Worm (Caenorhabditis elegans) whole organism, L2 larva: ENCODE results near the gene srv-9.
A peak's percentile ranks its signal among the peaks of the same experiment; 100 is the strongest.

Experiments used
- C34F6.9 ChIP-seq: fragments of 150-350 bp; optimal IDR thresholded peaks from 2 replicates; lab custom pipeline; 2014; ENCODE audit warnings: missing biosample characterization, missing genetic modification characterization
- R02D3.7 ChIP-seq: fragments of 150-350 bp; optimal IDR thresholded peaks from 2 replicates; lab custom pipeline; 2014; ENCODE audit warnings: missing biosample characterization, missing genetic modification characterization
- ama-1 ChIP-seq: fragments of 150-350 bp; optimal IDR thresholded peaks from 2 replicates; lab custom pipeline; 2018; ENCODE audit warnings: inconsistent platforms
- blmp-1 ChIP-seq: sonication (generic microtip); optimal IDR thresholded peaks from 2 replicates; lab custom pipeline; 2017; ENCODE audit warnings: missing genetic modification characterization, mild to moderate bottlenecking, missing compliant biosample characterization, antibody characterized with exemption, moderate library complexity; ENCODE audit not compliant: insufficient read depth
- ceh-82 ChIP-seq: fragments of 150-350 bp; optimal IDR thresholded peaks from 2 replicates; lab custom pipeline; 2014; ENCODE audit warnings: missing biosample characterization, missing genetic modification characterization
- crh-2 ChIP-seq: sonication (generic microtip); optimal IDR thresholded peaks from 2 replicates; lab custom pipeline; 2017; ENCODE audit warnings: missing biosample characterization, missing genetic modification characterization
- dmd-4 ChIP-seq: sonication (generic microtip); optimal IDR thresholded peaks from 2 replicates; lab custom pipeline; 2017; ENCODE audit warnings: missing biosample characterization, missing genetic modification characterization
- elt-3 ChIP-seq: sonication (generic microtip); optimal IDR thresholded peaks from 2 replicates; lab custom pipeline; 2017; ENCODE audit warnings: missing biosample characterization, missing genetic modification characterization
- fos-1 ChIP-seq: fragments of 150-350 bp; optimal IDR thresholded peaks from 2 replicates; lab custom pipeline; 2014; ENCODE audit warnings: missing biosample characterization, missing genetic modification characterization
- gmeb-1 ChIP-seq: fragments of 150-350 bp; optimal IDR thresholded peaks from 2 replicates; lab custom pipeline; 2014; ENCODE audit warnings: missing biosample characterization, missing genetic modification characterization
- lin-13 ChIP-seq: fragments of 150-350 bp; optimal IDR thresholded peaks from 2 replicates; lab custom pipeline; 2014; ENCODE audit warnings: missing biosample characterization, missing genetic modification reagents, missing genetic modification characterization
- lin-39 ChIP-seq: fragments of 150-350 bp; optimal IDR thresholded peaks from 2 replicates; lab custom pipeline; 2014; ENCODE audit warnings: missing biosample characterization, missing genetic modification reagents, missing genetic modification characterization
- lsy-2 ChIP-seq, 2 experiments: fragments of 150-350 bp in 1 of 2; sonication (generic microtip) in 1 of 2; optimal IDR thresholded peaks; 2 replicates each; lab custom pipeline; 2014 to 2017; ENCODE audit warnings: missing biosample characterization in 2 of 2, missing genetic modification characterization in 2 of 2
- mbf-1 ChIP-seq: sonication (generic microtip); optimal IDR thresholded peaks from 2 replicates; lab custom pipeline; 2017; ENCODE audit warnings: missing biosample characterization, missing genetic modification characterization
- nhr-12 ChIP-seq: fragments of 150-350 bp; optimal IDR thresholded peaks from 2 replicates; lab custom pipeline; 2014; ENCODE audit warnings: missing biosample characterization, missing genetic modification characterization
- nhr-129 ChIP-seq: fragments of 150-350 bp; optimal IDR thresholded peaks from 2 replicates; lab custom pipeline; 2014; ENCODE audit warnings: missing biosample characterization, missing genetic modification characterization
- nhr-21 ChIP-seq: fragments of 150-350 bp; optimal IDR thresholded peaks from 2 replicates; lab custom pipeline; 2014; ENCODE audit warnings: missing biosample characterization, missing genetic modification characterization
- nhr-23 ChIP-seq: fragments of 150-350 bp; optimal IDR thresholded peaks from 2 replicates; lab custom pipeline; 2014; ENCODE audit warnings: missing biosample characterization, missing genetic modification reagents, missing genetic modification characterization
- nhr-237 ChIP-seq: fragments of 150-350 bp; optimal IDR thresholded peaks from 2 replicates; lab custom pipeline; 2014; ENCODE audit warnings: missing biosample characterization, missing genetic modification characterization
- nhr-25 ChIP-seq: fragments of 150-350 bp; sonication (generic microtip); optimal IDR thresholded peaks from 3 replicates; lab custom pipeline; 2014; ENCODE audit warnings: missing biosample characterization, missing genetic modification characterization
- peb-1 ChIP-seq: fragments of 150-350 bp; optimal IDR thresholded peaks from 2 replicates; lab custom pipeline; 2014; ENCODE audit warnings: missing biosample characterization, missing genetic modification characterization
- sem-4 ChIP-seq: fragments of 150-350 bp; optimal IDR thresholded peaks from 2 replicates; lab custom pipeline; 2014; ENCODE audit warnings: missing biosample characterization, missing genetic modification reagents, missing genetic modification characterization
- sma-3 ChIP-seq: sonication (generic microtip); optimal IDR thresholded peaks from 2 replicates; lab custom pipeline; 2016; ENCODE audit warnings: missing genetic modification reagents, missing genetic modification characterization, missing compliant biosample characterization
- sma-9 ChIP-seq, 2 experiments: fragments of 150-350 bp in 1 of 2; sonication (generic microtip) in 1 of 2; optimal IDR thresholded peaks; 2 replicates each; lab custom pipeline; 2014 to 2016; ENCODE audit warnings: missing genetic modification characterization in 2 of 2, mild to moderate bottlenecking in 1 of 2, missing biosample characterization in 1 of 2, missing compliant biosample characterization in 1 of 2, missing genetic modification reagents in 1 of 2, moderate library complexity in 1 of 2
- ztf-11 ChIP-seq: sonication (generic microtip); optimal IDR thresholded peaks from 2 replicates; lab custom pipeline; 2017; ENCODE audit warnings: missing biosample characterization, missing genetic modification characterization

srv-9 gene

DNA sequence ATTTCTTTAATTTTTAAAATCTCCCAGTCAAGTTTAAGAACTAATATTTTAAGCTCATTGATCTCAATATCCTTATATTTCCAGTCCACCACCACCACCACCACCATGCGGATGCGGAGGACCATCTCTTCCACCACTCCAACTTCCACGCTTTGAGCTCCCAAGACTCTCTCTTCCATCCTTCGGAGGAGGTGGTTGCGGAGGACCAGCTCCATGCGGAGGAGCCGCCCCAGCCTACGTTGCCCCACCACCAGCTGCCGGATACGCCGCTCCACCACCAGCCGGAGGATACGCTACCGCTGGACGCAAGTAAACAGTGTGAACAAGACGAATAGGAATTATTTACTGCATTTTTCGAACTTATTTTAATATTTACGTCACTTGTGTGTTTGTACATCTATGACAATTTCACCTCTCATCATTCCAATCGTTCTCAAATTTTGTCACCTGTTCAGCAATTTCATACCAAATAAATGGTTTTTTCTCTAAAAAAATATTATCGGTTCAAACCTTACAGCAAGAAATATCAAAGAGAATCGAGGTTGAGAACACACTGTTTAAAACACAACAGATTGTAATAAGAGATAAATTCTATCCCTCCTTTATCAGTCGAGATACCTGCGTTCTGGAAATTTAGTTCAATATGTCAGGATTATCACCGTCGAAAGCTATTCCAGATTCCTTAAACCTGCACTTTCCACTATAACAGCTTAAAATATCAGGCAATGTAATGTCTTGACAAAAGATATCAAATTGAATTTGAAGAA lies 11.5 kb downstream of the srv-9 start:
- TF ChIP-seq sma-9 (GFP tag; optimal IDR thresholded peaks at IDR 0.05; lab: Kevin White, UChicago), result no peak
- no peak for TF ChIP-seq sma-9 (tag; optimal IDR thresholded peaks at IDR 0.05; lab: Kevin White, UChicago)
- peak; percentile 67 for TF ChIP-seq ama-1 (lab: Kevin White, UChicago)
- no peak for TF ChIP-seq dmd-4
- peak; percentile 65 for TF ChIP-seq blmp-1 (tag; lab: Kevin White, UChicago)
- peak; percentile 68 for TF ChIP-seq elt-3 (tag; lab: Kevin White, UChicago)

DNA sequence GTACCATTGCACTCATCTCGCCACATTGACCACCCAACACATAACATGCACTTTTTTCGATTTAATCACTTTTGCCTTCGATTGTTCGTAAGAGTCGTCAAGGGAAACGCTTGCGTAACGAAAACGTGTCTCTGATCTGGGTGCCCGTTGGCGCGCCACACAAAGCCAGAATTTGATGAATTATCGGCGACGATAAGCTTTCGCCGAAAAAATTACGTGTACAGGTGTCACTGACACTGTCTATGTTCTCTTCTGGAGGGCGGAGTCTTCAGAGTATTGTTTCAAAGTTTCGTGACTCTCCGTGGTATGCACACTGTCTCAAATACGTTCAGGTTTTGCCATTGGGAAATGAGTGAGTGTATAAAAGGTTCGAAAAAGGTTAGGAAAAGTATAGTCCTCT lies 12.3 kb downstream of the srv-9 start, which contains the start of gene F53F1.4:
F53F1.4 (plus strand) TSS at position 390 of the 400 bp plus-strand sequence.
- TF ChIP-seq R02D3.7 (tag; lab: Kevin White, UChicago) (no peak), crh-2 (tag; lab: Kevin White, UChicago) (no peak), nhr-21 (no peak), nhr-25 (peak; percentile 60), sem-4 (tag; lab: Kevin White, UChicago) (no peak), elt-3 (tag; lab: Kevin White, UChicago) (no peak), ztf-11 (tag; lab: Kevin White, UChicago) (no peak), mbf-1 (tag; lab: Kevin White, UChicago) (no peak), lin-13 (GFP tag; lab: Kevin White, UChicago) (no peak), blmp-1 (tag; lab: Kevin White, UChicago) (peak; percentile 30), lsy-2 (tag; optimal IDR thresholded peaks at IDR 0.05; lab: Kevin White, UChicago) (no peak), lin-39 (tag; lab: Kevin White, UChicago) (no peak), sma-3 (no peak)

DNA sequence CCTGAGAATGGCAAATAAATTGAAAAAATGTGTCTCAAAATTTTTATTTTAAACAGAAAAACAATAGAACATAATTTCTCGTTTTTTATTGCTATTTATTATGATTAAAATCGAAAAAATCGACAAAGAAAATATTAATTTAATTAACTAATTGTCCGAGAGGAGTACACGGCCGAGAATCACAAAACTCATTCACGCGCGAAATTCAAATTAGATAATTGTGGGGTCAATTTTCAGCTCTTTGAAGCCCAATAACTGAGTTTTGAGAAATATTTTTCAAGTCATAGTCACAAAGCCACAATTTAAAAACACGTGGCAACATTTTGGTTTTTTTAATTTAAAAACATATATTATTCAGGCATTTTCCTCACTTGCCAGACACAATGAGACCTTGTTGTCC lies 13.9 kb downstream of the srv-9 start:
- TF ChIP-seq nhr-25 (peak; percentile 36), lsy-2 (tag; optimal IDR thresholded peaks at IDR 0.05; lab: Kevin White, UChicago) (peak in 1 of 2 experiments; percentile 50), sma-3 (peak; percentile 36), sma-9 (GFP tag; optimal IDR thresholded peaks at IDR 0.05; lab: Kevin White, UChicago) (peak; percentile 34), sma-9 (tag; optimal IDR thresholded peaks at IDR 0.05; lab: Kevin White, UChicago) (no peak), nhr-237 (no peak), nhr-21 (no peak), gmeb-1 (tag; lab: Kevin White, UChicago) (peak; percentile 82), C34F6.9 (tag; lab: Kevin White, UChicago) (peak; percentile 9)
- TF ChIP-seq, all 48 proteins: peak for 6

DNA sequence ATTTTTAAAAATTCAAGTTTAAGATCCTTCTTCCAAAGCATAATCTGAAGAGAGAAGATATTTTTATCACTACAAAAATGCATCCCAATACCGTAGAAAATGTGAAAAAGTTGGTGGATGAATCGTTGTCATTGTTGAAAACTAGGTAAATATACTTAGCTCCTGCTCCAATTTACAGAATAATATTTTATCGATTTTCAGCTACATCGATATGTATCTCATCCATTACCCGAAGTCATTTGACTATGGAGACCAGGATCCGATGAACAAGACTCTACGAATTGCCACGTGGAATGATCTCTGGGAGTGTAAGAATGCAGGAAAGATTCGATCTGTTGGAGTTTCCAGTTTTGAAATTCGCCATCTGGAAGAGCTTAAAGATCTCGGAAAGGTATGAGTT lies 14.5 kb downstream of the srv-9 start:
- TF ChIP-seq ztf-11 (tag; lab: Kevin White, UChicago) (no peak), sma-9 (GFP tag; optimal IDR thresholded peaks at IDR 0.05; lab: Kevin White, UChicago) (no peak), sma-9 (tag; optimal IDR thresholded peaks at IDR 0.05; lab: Kevin White, UChicago) (no peak), peb-1 (tag; lab: Kevin White, UChicago) (no peak), gmeb-1 (tag; lab: Kevin White, UChicago) (no peak), mbf-1 (tag; lab: Kevin White, UChicago) (no peak), nhr-129 (tag; lab: Kevin White, UChicago) (no peak), ceh-82 (no peak), nhr-237 (no peak)

DNA sequence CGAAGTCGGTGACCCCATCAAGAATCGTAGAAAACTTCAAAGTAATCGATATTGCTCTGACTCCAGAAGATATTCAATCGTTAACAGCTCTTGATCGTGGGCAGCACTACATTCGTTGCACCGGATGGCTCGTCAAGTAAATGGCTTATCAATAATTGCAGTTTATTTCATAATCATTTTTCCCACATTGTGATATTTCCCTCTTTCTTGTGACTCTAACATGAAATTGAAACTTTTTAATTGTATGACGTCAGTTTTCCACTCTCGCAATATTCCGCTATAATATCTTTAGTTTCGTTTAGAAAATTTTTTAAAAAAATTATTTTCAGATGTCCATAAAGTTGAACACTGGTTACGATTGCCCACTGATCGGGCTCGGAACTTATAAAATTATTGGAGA lies 15.0 kb downstream of the srv-9 start, which contains the start of gene F53F1.3:
F53F1.3 (plus strand) TSS at position 330 of the 400 bp plus-strand sequence.
- TF ChIP-seq fos-1 (tag; lab: Kevin White, UChicago) (peak; percentile 67), ama-1 (lab: Kevin White, UChicago) (no peak), ztf-11 (tag; lab: Kevin White, UChicago) (no peak), nhr-12 (no peak)

DNA sequence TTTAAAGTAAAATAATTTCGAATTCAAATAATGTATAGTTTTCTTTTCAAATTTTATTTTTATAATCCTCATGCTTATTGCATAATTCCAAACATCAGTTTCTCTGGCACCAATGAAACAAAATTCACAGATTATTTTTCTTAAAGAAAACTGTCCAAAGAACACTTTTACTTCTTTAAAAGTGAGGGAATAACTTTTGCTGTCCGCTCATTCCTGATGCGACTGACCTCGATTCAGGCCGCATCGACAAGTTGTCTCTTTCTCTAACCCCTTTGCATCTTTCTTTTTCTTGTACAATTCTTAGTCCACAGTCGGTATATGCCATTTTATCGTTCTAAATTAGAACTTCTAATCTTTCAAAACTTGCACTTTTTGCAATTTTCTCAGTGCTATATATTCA lies 16.4 kb downstream of the srv-9 start, which contains the start of gene F53F1.2:
F53F1.2 (plus strand) TSS at position 306 of the 400 bp plus-strand sequence.
- no peak for TF ChIP-seq nhr-23 (tag; lab: Kevin White, UChicago)
- TF ChIP-seq blmp-1 (tag; lab: Kevin White, UChicago), result peak; percentile 80

DNA sequence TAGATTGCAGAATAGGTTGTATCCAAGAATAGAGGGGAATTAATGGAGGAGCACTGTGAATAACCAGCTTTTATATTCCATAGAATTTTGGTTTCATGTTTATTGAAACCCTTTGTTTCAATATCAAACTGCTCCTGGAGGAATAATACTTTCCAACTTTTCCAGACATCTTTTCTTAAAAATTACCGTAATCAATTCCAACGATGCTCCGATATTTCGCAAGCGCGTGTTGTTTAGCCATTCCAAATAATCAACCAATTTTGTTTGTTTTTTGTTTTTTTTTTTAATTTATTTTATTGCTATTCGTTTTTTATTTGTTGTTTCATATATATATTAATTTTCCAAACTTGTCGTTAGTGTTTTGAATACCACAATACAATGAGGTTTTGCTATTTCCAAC lies 16.9 kb downstream of the srv-9 start, which contains the start of gene cutl-1:
cutl-1 (minus strand) TSS at position 83 of the 400 bp plus-strand sequence.
- TF ChIP-seq lsy-2 (tag; optimal IDR thresholded peaks at IDR 0.05; lab: Kevin White, UChicago) (peak in 1 of 2 experiments; percentile 32), mbf-1 (tag; lab: Kevin White, UChicago) (no peak), nhr-25 (no peak)
